Worm (Caenorhabditis elegans) whole organism, dauer: ENCODE results near the gene ndua-12.
"Not testable (repeated sequence)": the region's sequence is repeated elsewhere in the genome, so short reads cannot be mapped to it uniquely, and the experiment has no call there.

Experiments
- unc-62 ChIP-seq: sonication (generic microtip); optimal IDR thresholded peaks from 2 replicates; lab custom pipeline; 2017; ENCODE audit warnings: missing biosample characterization, missing genetic modification reagents, missing genetic modification characterization

The ndua-12 gene

ce11 chrIV:2676281-2676680 lies 43.4 kb downstream of the ndua-12 start, which contains the start of gene Y94H6A.3:
Gene Y94H6A.3 (plus strand): TSS chrIV:2676512.
- TF ChIP-seq unc-62, result no peak

ce11 chrIV:2674915-2675314 lies 44.7 kb downstream of the ndua-12 start, which contains the start of gene gpx-4:
Gene gpx-4 (minus strand): TSS chrIV:2675015.
- TF ChIP-seq unc-62, result not testable (repeated sequence)

- no peak for TF ChIP-seq unc-62
Observed at ce11 chrIV:2670664-2671063, 49.0 kb downstream of the ndua-12 start.
